Fruit fly (Drosophila melanogaster) whole organism, wandering third instar larva: ENCODE measurements around the gene Orct.

Experiments used
- Abd-B ChIP-seq: fragments of >200 bp; optimal IDR thresholded peaks from 2 replicates; lab custom pipeline; 2017; ENCODE audit warnings: missing biosample characterization, missing genetic modification characterization
- Jra ChIP-seq: sonication (Bioruptor generic); optimal IDR thresholded peaks from 2 replicates; lab custom pipeline; 2016; ENCODE audit warnings: missing biosample characterization, missing genetic modification characterization
- h ChIP-seq: fragments of 200-800 bp; sonication (Bioruptor generic); optimal IDR thresholded peaks from 3 replicates; lab custom pipeline; 2016; ENCODE audit warnings: missing biosample characterization, mild to moderate bottlenecking, missing genetic modification characterization

dm6 chr3R:24226744-24227143 lies 49.3 kb upstream of the Orct start, which contains the start of the genes Spps and CG13609:
- TF ChIP-seq h (GFP tag; lab: Kevin White, UChicago) (no peak), Jra (GFP tag; lab: Kevin White, UChicago) (no peak), Abd-B (GFP tag; lab: Kevin White, UChicago) (no peak)
